Worm (Caenorhabditis elegans) whole organism, L3 larva: ENCODE results near the gene C01G10.5.

Source experiments
- R02D3.7 ChIP-seq: fragments of 150-350 bp; optimal IDR thresholded peaks from 2 replicates; lab custom pipeline; 2014; ENCODE audit warnings: missing biosample characterization, missing genetic modification characterization
- aly-2 ChIP-seq: fragments of 150-350 bp; optimal IDR thresholded peaks from 2 replicates; lab custom pipeline; 2014; ENCODE audit warnings: missing biosample characterization, missing genetic modification characterization
- ama-1 ChIP-seq: fragments of 150-350 bp; optimal IDR thresholded peaks from 2 replicates; lab custom pipeline; 2018
- ceh-28 ChIP-seq: fragments of 150-350 bp; optimal IDR thresholded peaks from 2 replicates; lab custom pipeline; 2014; ENCODE audit warnings: missing biosample characterization, missing genetic modification reagents, missing genetic modification characterization
- ceh-82 ChIP-seq: fragments of 150-350 bp; optimal IDR thresholded peaks from 2 replicates; lab custom pipeline; 2014; ENCODE audit warnings: missing biosample characterization, missing genetic modification characterization
- ceh-9 ChIP-seq: sonication (generic microtip); optimal IDR thresholded peaks from 2 replicates; lab custom pipeline; 2018; ENCODE audit warnings: missing biosample characterization, missing genetic modification characterization
- daf-12 ChIP-seq: fragments of 150-350 bp; optimal IDR thresholded peaks from 2 replicates; lab custom pipeline; 2014; ENCODE audit warnings: missing biosample characterization, missing genetic modification reagents, missing genetic modification characterization
- egl-5 ChIP-seq: fragments of 150-350 bp; optimal IDR thresholded peaks from 2 replicates; lab custom pipeline; 2017; ENCODE audit warnings: missing biosample characterization, missing genetic modification reagents, missing genetic modification characterization, inconsistent platforms
- elt-1 ChIP-seq: fragments of 150-350 bp; optimal IDR thresholded peaks from 2 replicates; lab custom pipeline; 2014; ENCODE audit warnings: missing biosample characterization, missing genetic modification characterization
- elt-2 ChIP-seq: sonication (generic microtip); optimal IDR thresholded peaks from 2 replicates; lab custom pipeline; 2016; ENCODE audit warnings: missing genetic modification reagents, mild to moderate bottlenecking, missing genetic modification characterization, missing compliant biosample characterization
- elt-3 ChIP-seq, 3 experiments: fragments of 150-350 bp in 1 of 3; sonication (generic microtip) in 2 of 3; optimal IDR thresholded peaks; 2 replicates in 2 of 3; 4 replicates in 1 of 3; lab custom pipeline; 2014 to 2017; ENCODE audit warnings: missing biosample characterization in 3 of 3, missing genetic modification characterization in 3 of 3
- eor-1 ChIP-seq, 2 experiments: fragments of 150-350 bp; optimal IDR thresholded peaks; 2 replicates each; lab custom pipeline; 2014 to 2018; ENCODE audit warnings: missing biosample characterization in 2 of 2, missing genetic modification characterization in 2 of 2
- fkh-10 ChIP-seq: sonication (generic microtip); optimal IDR thresholded peaks from 2 replicates; lab custom pipeline; 2017; ENCODE audit warnings: missing biosample characterization, missing genetic modification reagents, missing genetic modification characterization
- fkh-2 ChIP-seq: fragments of 150-350 bp; optimal IDR thresholded peaks from 2 replicates; lab custom pipeline; 2014; ENCODE audit warnings: missing biosample characterization, missing genetic modification reagents, missing genetic modification characterization
- jun-1 ChIP-seq: fragments of 150-350 bp; optimal IDR thresholded peaks from 2 replicates; lab custom pipeline; 2014; ENCODE audit warnings: missing biosample characterization, missing genetic modification reagents, missing genetic modification characterization
- lin-15B ChIP-seq: fragments of 150-350 bp; optimal IDR thresholded peaks from 2 replicates; lab custom pipeline; 2014; ENCODE audit warnings: missing biosample characterization, missing genetic modification characterization
- lin-39 ChIP-seq: fragments of 150-350 bp; optimal IDR thresholded peaks from 2 replicates; lab custom pipeline; 2018; ENCODE audit warnings: missing biosample characterization, missing genetic modification reagents, missing genetic modification characterization
- lsy-12 ChIP-seq: sonication (generic microtip); optimal IDR thresholded peaks from 2 replicates; lab custom pipeline; 2016; ENCODE audit warnings: mild to moderate bottlenecking, missing genetic modification characterization, missing compliant biosample characterization
- mdl-1 ChIP-seq: fragments of 150-350 bp; optimal IDR thresholded peaks from 2 replicates; lab custom pipeline; 2014; ENCODE audit warnings: missing biosample characterization, missing genetic modification characterization
- mml-1 ChIP-seq: fragments of 150-350 bp; sonication (generic microtip); optimal IDR thresholded peaks from 3 replicates; lab custom pipeline; 2014; ENCODE audit warnings: missing biosample characterization, missing genetic modification characterization
- nfya-1 ChIP-seq: sonication (generic microtip); optimal IDR thresholded peaks from 2 replicates; lab custom pipeline; 2017; ENCODE audit warnings: missing genetic modification characterization, mild to moderate bottlenecking, missing compliant biosample characterization, antibody characterized with exemption, moderate library complexity; ENCODE audit not compliant: insufficient read depth
- nhr-23 ChIP-seq: fragments of 150-350 bp; optimal IDR thresholded peaks from 2 replicates; lab custom pipeline; 2014; ENCODE audit warnings: missing biosample characterization, missing genetic modification reagents, missing genetic modification characterization
- nhr-25 ChIP-seq: sonication (generic microtip); optimal IDR thresholded peaks from 2 replicates; lab custom pipeline; 2017; ENCODE audit warnings: missing biosample characterization, missing genetic modification characterization
- nhr-28 ChIP-seq: fragments of 150-350 bp; optimal IDR thresholded peaks from 2 replicates; lab custom pipeline; 2014; ENCODE audit warnings: missing biosample characterization, missing genetic modification characterization
- nhr-43 ChIP-seq: sonication (generic microtip); optimal IDR thresholded peaks from 2 replicates; lab custom pipeline; 2016; ENCODE audit warnings: mild to moderate bottlenecking, missing genetic modification characterization, missing compliant biosample characterization; ENCODE audit not compliant: poor library complexity, severe bottlenecking
- nhr-76 ChIP-seq: fragments of 150-350 bp; sonication (generic microtip); optimal IDR thresholded peaks from 5 replicates; lab custom pipeline; 2014; ENCODE audit warnings: missing biosample characterization, missing genetic modification characterization
- nhr-77 ChIP-seq: fragments of 150-350 bp; optimal IDR thresholded peaks from 2 replicates; lab custom pipeline; 2014; ENCODE audit warnings: missing biosample characterization, missing genetic modification characterization
- pha-4 ChIP-seq: fragments of 150-350 bp; optimal IDR thresholded peaks from 2 replicates; lab custom pipeline; 2014; ENCODE audit warnings: missing biosample characterization, missing genetic modification reagents, missing genetic modification characterization
- pqm-1 ChIP-seq: fragments of 150-350 bp; optimal IDR thresholded peaks from 2 replicates; lab custom pipeline; 2017; ENCODE audit warnings: missing biosample characterization, missing genetic modification characterization, inconsistent platforms
- sea-2 ChIP-seq: fragments of 150-350 bp; sonication (generic microtip); optimal IDR thresholded peaks from 4 replicates; lab custom pipeline; 2014; ENCODE audit warnings: missing biosample characterization, missing genetic modification reagents, missing genetic modification characterization
- skn-1 ChIP-seq: fragments of 150-350 bp; optimal IDR thresholded peaks from 2 replicates; lab custom pipeline; 2014; ENCODE audit warnings: missing biosample characterization, missing genetic modification characterization
- snpc-4 ChIP-seq: fragments of 150-350 bp; optimal IDR thresholded peaks from 2 replicates; lab custom pipeline; 2014; ENCODE audit warnings: missing biosample characterization, missing genetic modification characterization
- unc-39 ChIP-seq: sonication (generic microtip); optimal IDR thresholded peaks from 4 replicates; lab custom pipeline; 2017; ENCODE audit warnings: missing biosample characterization, missing genetic modification characterization
- unc-62 ChIP-seq: fragments of 150-350 bp; sonication (generic microtip); optimal IDR thresholded peaks from 4 replicates; lab custom pipeline; 2014; ENCODE audit warnings: missing biosample characterization, missing genetic modification reagents, missing genetic modification characterization
- zag-1 ChIP-seq: fragments of 150-350 bp; optimal IDR thresholded peaks from 2 replicates; lab custom pipeline; 2014; ENCODE audit warnings: missing biosample characterization, missing genetic modification characterization
- ztf-11 ChIP-seq: fragments of 150-350 bp; optimal IDR thresholded peaks from 2 replicates; lab custom pipeline; 2014; ENCODE audit warnings: missing biosample characterization, missing genetic modification characterization

C01G10.5 gene

DNA sequence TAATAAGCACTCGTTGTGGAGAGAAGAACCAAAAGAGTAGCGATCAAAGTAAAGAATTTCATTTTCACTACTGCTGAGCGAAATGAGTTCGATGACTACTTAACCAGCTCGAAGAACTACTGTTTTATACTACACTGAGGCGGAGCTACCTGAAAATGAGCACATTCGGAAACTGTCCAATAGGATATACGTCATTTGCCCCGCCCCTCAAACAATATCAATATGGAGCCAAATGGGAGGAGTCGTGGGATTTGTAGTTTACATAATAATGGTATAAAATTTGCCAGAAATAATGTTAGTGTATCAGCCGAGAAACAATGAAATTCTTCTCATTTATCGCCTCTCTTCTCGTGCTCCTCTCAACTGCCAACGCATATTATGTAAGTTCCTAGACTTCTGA, at the start of gene C01G10.5, which contains the start of gene C01G10.4:
C01G10.5 (minus strand) TSS at position 101 of the 400 bp plus-strand sequence.
C01G10.4 (plus strand) TSS at position 303 of the 400 bp plus-strand sequence.
- TF ChIP-seq zag-1 (tag; lab: Kevin White, UChicago) (no peak), mdl-1 (no peak), R02D3.7 (tag; lab: Kevin White, UChicago) (no peak), pha-4 (no peak), nhr-43 (tag; lab: Kevin White, UChicago) (no peak), fkh-2 (tag; lab: Kevin White, UChicago) (no peak), sea-2 (GFP tag; lab: Kevin White, UChicago) (no peak), unc-62 (no peak), eor-1 (tag; optimal IDR thresholded peaks at IDR 0.05; lab: Kevin White, UChicago) (no peak), ztf-11 (no peak), lin-15B (no peak), skn-1 (no peak), lsy-12 (tag; lab: Kevin White, UChicago) (no peak), aly-2 (tag; lab: Kevin White, UChicago) (no peak)
- TF ChIP-seq, all 47 proteins: peak for 0

DNA sequence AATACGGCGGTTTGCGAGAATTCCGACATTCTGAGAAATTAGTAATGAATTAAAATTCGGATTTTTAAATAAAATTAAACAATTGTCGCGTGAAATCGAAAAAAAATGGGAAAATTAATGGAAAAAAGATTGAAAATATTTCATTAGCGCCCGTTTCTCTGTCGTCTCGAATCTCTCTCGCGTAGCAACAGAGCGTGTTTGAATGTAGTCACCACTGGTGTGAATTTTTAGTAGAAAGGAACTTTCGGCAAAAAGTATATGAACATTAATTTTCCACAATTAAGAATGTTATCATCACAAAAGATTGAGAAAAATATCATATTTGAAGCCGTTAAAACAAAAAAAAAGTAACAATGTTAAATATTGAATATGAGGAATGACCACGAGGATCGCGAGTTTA, 47.4 kb upstream of the C01G10.5 start, which contains the start of gene aipl-1:
aipl-1 (minus strand) TSS at position 30 of the 400 bp plus-strand sequence.
- TF ChIP-seq ceh-9 (no peak), elt-3 (tag; optimal IDR thresholded peaks at IDR 0.05; lab: Kevin White, UChicago) (peak in 1 of 3 experiments; percentile 66), nhr-28 (tag; lab: Kevin White, UChicago) (no peak), lin-39 (tag; lab: Kevin White, UChicago) (peak; percentile 53), nhr-76 (tag; lab: Kevin White, UChicago) (no peak), elt-2 (tag; lab: Kevin White, UChicago) (peak; percentile 43), R02D3.7 (tag; lab: Kevin White, UChicago) (peak; percentile 69), nfya-1 (tag; lab: Kevin White, UChicago) (peak; percentile 84), snpc-4 (tag; lab: Kevin White, UChicago) (peak; percentile 79), fkh-10 (GFP tag; lab: Kevin White, UChicago) (peak; percentile 60), nhr-77 (tag; lab: Kevin White, UChicago) (no peak), skn-1 (peak; percentile 9), ceh-82 (tag; lab: Kevin White, UChicago) (peak; percentile 34), ama-1 (lab: Kevin White, UChicago) (no peak), nhr-23 (tag; lab: Kevin White, UChicago) (peak; percentile 75), nhr-25 (peak; percentile 66), ceh-28 (peak; percentile 42), pha-4 (peak; percentile 95), lin-15B (peak; percentile 94), mdl-1 (no peak), egl-5 (tag; lab: Kevin White, UChicago) (peak; percentile 21), unc-62 (no peak), pqm-1 (tag; lab: Kevin White, UChicago) (peak; percentile 74), elt-1 (tag; lab: Kevin White, UChicago) (no peak), fkh-2 (tag; lab: Kevin White, UChicago) (no peak), jun-1 (tag; lab: Kevin White, UChicago) (peak; percentile 39), daf-12 (tag; lab: Kevin White, UChicago) (no peak)

DNA sequence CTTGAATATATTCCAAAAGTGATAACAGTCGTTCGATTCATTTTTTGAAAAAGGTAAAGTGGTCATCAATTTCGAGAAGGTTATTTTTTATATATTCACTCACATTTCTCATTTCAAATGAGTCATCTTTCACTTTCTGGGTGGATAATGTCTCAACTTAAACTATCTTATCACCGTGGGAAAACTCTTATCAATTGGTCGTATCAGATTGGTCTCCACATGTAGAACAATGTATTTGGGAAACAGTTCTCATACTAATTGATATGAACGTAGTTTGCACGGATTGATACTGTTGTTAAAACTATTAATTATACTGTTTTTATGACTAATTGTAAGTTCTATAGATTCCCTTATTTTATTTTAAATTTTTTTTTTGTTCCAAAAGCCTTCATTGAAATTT, 44.5 kb upstream of the C01G10.5 start:
- TF ChIP-seq mml-1 (tag; lab: Kevin White, UChicago) (no peak), elt-2 (tag; lab: Kevin White, UChicago) (peak; percentile 62), unc-39 (tag; lab: Kevin White, UChicago) (no peak), pqm-1 (tag; lab: Kevin White, UChicago) (peak; percentile 47)

DNA sequence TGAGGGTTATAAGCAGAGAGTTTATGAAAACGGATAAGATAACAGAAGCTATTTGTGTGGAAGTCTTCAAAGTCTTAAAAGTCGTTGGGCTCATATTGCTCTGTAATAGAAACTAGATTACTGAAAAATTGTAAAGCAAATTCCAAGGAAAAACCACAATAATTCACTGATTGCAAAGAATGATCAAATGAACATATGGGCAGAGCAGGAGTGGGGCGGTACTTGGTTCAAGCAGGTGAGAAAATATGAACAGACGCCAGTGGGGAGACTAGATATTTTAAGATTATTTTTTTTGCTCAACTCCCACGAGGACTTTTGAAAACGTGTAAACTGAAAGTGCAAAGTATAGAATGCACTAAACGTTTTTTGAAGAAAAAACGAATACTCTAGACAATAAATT, 43.1 kb upstream of the C01G10.5 start, which contains the start of gene str-171:
str-171 (minus strand) TSS at position 101 of the 400 bp plus-strand sequence.
- no peak for TF ChIP-seq ceh-28
